Worm (Caenorhabditis elegans) whole organism, young adult: Measurements from ENCODE around the gene C28C12.11.

Source experiments
- F23B12.7 ChIP-seq: sonication (generic microtip); optimal IDR thresholded peaks from 2 replicates; lab custom pipeline; 2017; ENCODE audit warnings: missing genetic modification characterization, mild to moderate bottlenecking, missing compliant biosample characterization, antibody characterized with exemption, moderate library complexity; ENCODE audit not compliant: insufficient read depth
- F33H1.4 ChIP-seq: fragments of 200-800 bp; sonication (Bioruptor generic); IDR thresholded peaks from 2 replicates; pipeline ENCODE4 v1.3.6; 2022; ENCODE audit warnings: missing genetic modification reagents, missing genetic modification characterization, missing compliant biosample characterization
- Y95B8A.8 ChIP-seq: fragments of 200-800 bp; sonication (Bioruptor generic); IDR thresholded peaks from 2 replicates; pipeline ENCODE4 v1.3.6; 2022; ENCODE audit warnings: missing genetic modification reagents, missing genetic modification characterization, missing compliant biosample characterization
- ama-1 ChIP-seq, 3 experiments: fragments of 150-350 bp in 1 of 3; sonication (generic microtip) in 2 of 3; optimal IDR thresholded peaks; 2 replicates each; lab custom pipeline; 2014 to 2018; ENCODE audit warnings: missing biosample characterization in 2 of 3, missing genetic modification characterization in 2 of 3, missing genetic modification reagents in 2 of 3
- athp-1 ChIP-seq: sonication (generic microtip); optimal IDR thresholded peaks from 2 replicates; lab custom pipeline; 2017; ENCODE audit warnings: mild to moderate bottlenecking, missing genetic modification characterization, missing compliant biosample characterization
- chd-7 ChIP-seq: sonication (generic microtip); optimal IDR thresholded peaks from 2 replicates; lab custom pipeline; 2016; ENCODE audit warnings: mild to moderate bottlenecking, missing genetic modification characterization, moderate library complexity, missing compliant biosample characterization
- lin-54 ChIP-seq: fragments of 200-800 bp; sonication (Bioruptor generic); optimal IDR thresholded peaks from 2 replicates; lab custom pipeline; 2018; ENCODE audit warnings: mild to moderate bottlenecking, missing genetic modification characterization, missing compliant biosample characterization
- madf-3 ChIP-seq: fragments of 200-800 bp; sonication (Bioruptor generic); IDR thresholded peaks from 2 replicates; pipeline ENCODE4 v1.3.6; 2022; ENCODE audit warnings: missing genetic modification reagents, missing genetic modification characterization, missing compliant biosample characterization
- nfyb-1 ChIP-seq: fragments of 200-800 bp; sonication (Bioruptor generic); IDR thresholded peaks from 2 replicates; pipeline ENCODE4 v1.3.6; 2022; ENCODE audit warnings: missing genetic modification reagents, missing genetic modification characterization, missing compliant biosample characterization
- rcor-1 ChIP-seq: fragments of 200-800 bp; sonication (Bioruptor generic); IDR thresholded peaks from 2 replicates; pipeline ENCODE4 v1.3.6; 2022; ENCODE audit warnings: missing genetic modification reagents, missing genetic modification characterization, missing compliant biosample characterization
- snpc-4 ChIP-seq, 5 experiments: fragments of 150-350 bp in 1 of 5; sonication (generic microtip) in 4 of 5; optimal IDR thresholded peaks; 2 replicates each; lab custom pipeline; 2014 to 2018; ENCODE audit warnings: missing genetic modification characterization in 5 of 5, missing biosample characterization in 3 of 5, antibody characterized with exemption in 2 of 5, mild to moderate bottlenecking in 2 of 5, missing compliant biosample characterization in 2 of 5, missing genotype in 2 of 5, moderate library complexity in 2 of 5, missing genetic modification reagents in 1 of 5
- tlf-1 ChIP-seq: fragments of 200-800 bp; sonication (Bioruptor generic); optimal IDR thresholded peaks from 2 replicates; lab custom pipeline; 2018; ENCODE audit warnings: mild to moderate bottlenecking, missing genetic modification characterization, missing compliant biosample characterization
- xnd-1 ChIP-seq: sonication (generic microtip); optimal IDR thresholded peaks from 2 replicates; lab custom pipeline; 2016; ENCODE audit warnings: missing genotype, missing genetic modification reagents, missing genetic modification characterization, missing compliant biosample characterization

DNA sequence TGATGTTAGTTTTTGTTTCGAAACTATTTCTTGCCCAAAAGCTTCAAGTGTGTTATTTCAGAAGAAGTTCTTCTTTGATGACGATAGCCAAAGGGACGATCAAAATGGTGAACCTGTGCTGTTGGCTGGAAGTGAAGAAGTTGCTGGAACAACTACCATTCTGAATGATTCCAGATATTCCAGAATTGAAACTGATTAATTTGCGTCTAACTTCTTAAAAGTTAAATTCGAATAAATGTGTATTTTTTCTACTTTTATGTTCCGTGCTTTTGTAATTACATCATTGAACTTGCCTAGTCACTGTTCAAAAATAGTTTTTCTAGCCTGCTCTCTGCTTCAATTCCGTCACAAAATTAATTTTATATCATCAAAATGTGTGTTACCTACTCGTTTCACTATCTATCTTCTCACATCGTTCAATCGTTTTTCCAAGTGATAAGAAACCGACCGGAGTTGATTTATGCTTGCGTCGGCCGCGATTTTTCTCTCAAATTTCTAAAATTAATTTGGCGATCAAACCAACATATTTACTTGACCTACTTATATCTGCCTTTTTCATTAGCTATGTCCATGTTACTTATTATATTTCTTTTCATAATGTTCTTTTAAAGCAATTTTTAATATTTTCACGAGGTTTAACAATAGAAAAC lies 1.3 kb downstream of the C28C12.11 start:
- TF ChIP-seq nfyb-1 (GFP tag; lab: Robert Waterston, UW) (no peak), madf-3 (GFP tag; lab: Robert Waterston, UW) (no peak), ama-1 (optimal IDR thresholded peaks at IDR 0.05; lab: Kevin White, UChicago) (no peak), ama-1 (GFP tag; optimal IDR thresholded peaks at IDR 0.05; lab: Kevin White, UChicago) (no peak), lin-54 (GFP tag; lab: Kevin White, UChicago) (no peak), chd-7 (tag; lab: Kevin White, UChicago) (no peak), F33H1.4 (GFP tag; lab: Robert Waterston, UW) (no peak), snpc-4 (GFP tag; optimal IDR thresholded peaks at IDR 0.05; lab: Kevin White, UChicago) (no peak), snpc-4 (tag; optimal IDR thresholded peaks at IDR 0.05; lab: Kevin White, UChicago) (no peak), F23B12.7 (no peak), tlf-1 (no peak), xnd-1 (no peak), athp-1 (tag; lab: Kevin White, UChicago) (no peak), rcor-1 (GFP tag; lab: Robert Waterston, UW) (no peak), Y95B8A.8 (GFP tag; lab: Robert Waterston, UW) (no peak)
